Worm (Caenorhabditis elegans): ENCODE results near the gene mans-2.

- TF ChIP-seq nhr-77 (tag; optimal IDR thresholded peaks at IDR 0.05) = no peak
- no peak for TF ChIP-seq snpc-4 (tag; optimal IDR thresholded peaks at IDR 0.05)
- no peak for TF ChIP-seq ceh-82 (tag; optimal IDR thresholded peaks at IDR 0.05)
- TF ChIP-seq elt-3 (tag; optimal IDR thresholded peaks at IDR 0.05) = no peak
- TF ChIP-seq fos-1 (tag; optimal IDR thresholded peaks at IDR 0.05) = no peak
- no peak for TF ChIP-seq ZK546.5 (tag; optimal IDR thresholded peaks at IDR 0.05)
- no peak for TF ChIP-seq lin-39 (tag; optimal IDR thresholded peaks at IDR 0.05)
Observed at ce11 chrV:11955617-11956016, 29.7 kb downstream of the mans-2 start.
